Worm (Caenorhabditis elegans): ENCODE data around the gene srd-18.
A peak's percentile ranks its signal among the peaks of the same experiment; 100 is the strongest.

DNA sequence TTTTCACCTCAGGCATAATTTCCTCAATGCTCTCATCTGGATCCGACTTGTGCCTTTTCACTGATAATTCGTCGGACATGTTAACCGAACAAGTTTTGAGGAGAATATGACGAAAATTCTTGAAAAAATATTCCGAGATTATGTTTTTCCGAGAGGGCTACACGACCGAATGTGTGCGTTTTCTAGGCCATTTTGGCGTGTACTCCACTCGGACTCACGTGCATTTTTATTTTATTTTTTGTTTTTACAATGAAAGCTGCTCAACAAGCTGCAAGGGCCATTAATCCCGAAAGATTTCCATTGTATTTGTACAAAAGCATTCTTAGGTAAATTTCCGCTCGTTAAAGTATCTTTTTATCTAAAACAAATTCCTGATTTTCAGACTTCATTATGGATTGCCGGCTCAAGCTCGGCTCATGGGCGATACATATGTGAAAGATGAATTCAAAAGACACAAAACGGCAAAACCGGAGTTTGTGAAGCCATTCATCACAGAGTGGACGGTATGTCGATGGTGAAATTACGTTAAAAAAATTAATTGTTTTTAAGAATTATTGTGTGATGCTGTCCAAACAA is 41.6 kb upstream of the srd-18 start, which contains the start of the genes F25H9.6 and F25H9.7:
- TF ChIP-seq ets-7 (tag; optimal IDR thresholded peaks at IDR 0.05) (peak; percentile 37), scrt-1 (GFP tag; IDR thresholded peaks at IDR 0.05) (0 out of 2 replicates have a peak, but pooled peaks have one; percentile 32), F13C5.2 (tag; optimal IDR thresholded peaks at IDR 0.05) (peak; percentile 64), hmg-4 (GFP tag; optimal IDR thresholded peaks at IDR 0.05) (no peak), ama-1 (optimal IDR thresholded peaks at IDR 0.05) (no peak), flt-1 (GFP tag; IDR thresholded peaks at IDR 0.05) (peak; percentile 58), hnd-1 (tag; optimal IDR thresholded peaks at IDR 0.05) (peak; percentile 7)

All from whole organism, early embryonic.